Worm (Caenorhabditis elegans) whole organism, L1 larva: ENCODE measurements around the gene K02D10.8.

Source experiments
- F16B12.6 ChIP-seq: fragments of 150-350 bp; optimal IDR thresholded peaks from 2 replicates; lab custom pipeline; 2014; ENCODE audit warnings: missing biosample characterization, missing genetic modification characterization
- aly-2 ChIP-seq: fragments of 150-350 bp; optimal IDR thresholded peaks from 2 replicates; lab custom pipeline; 2014; ENCODE audit warnings: missing biosample characterization, missing genetic modification characterization
- elt-3 ChIP-seq, 6 experiments: fragments of 150-350 bp in 1 of 6; sonication (generic microtip); optimal IDR thresholded peaks; 2 replicates each; lab custom pipeline; 2017 to 2018; ENCODE audit warnings: missing biosample characterization in 6 of 6, missing genetic modification characterization in 6 of 6, inconsistent platforms in 1 of 6
- fkh-10 ChIP-seq: sonication (generic microtip); optimal IDR thresholded peaks from 2 replicates; lab custom pipeline; 2017; ENCODE audit warnings: missing biosample characterization, missing genetic modification reagents, missing genetic modification characterization
- nhr-11 ChIP-seq: fragments of 150-350 bp; optimal IDR thresholded peaks from 2 replicates; lab custom pipeline; 2014; ENCODE audit warnings: missing biosample characterization, missing genetic modification characterization
- sptf-1 ChIP-seq: fragments of 150-350 bp; optimal IDR thresholded peaks from 2 replicates; lab custom pipeline; 2014; ENCODE audit warnings: missing biosample characterization, missing genetic modification characterization

DNA sequence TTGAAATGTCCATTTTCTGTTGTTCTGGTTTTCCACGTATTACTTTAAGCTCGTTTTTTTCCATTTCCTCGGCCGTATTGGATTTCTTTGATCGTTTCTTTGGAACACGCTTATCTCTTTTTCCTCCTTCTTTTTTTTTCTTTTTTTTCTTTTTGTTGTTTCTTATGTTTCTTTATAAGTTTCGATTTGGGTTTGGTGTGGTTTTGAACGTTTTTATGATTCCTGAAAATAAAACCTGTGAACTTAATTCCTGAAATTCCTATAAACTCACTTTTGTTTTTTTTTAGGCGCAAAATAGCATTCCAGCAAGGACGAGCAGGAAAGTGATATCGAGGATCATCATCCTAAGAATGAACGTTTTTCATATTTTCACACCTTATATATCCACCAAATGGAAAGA is 15.0 kb upstream of the K02D10.8 start, which contains the start of gene K02D10.2:
- TF ChIP-seq aly-2 (tag; lab: Kevin White, UChicago) = no peak
- no peak for TF ChIP-seq fkh-10 (GFP tag; lab: Kevin White, UChicago)
- no peak for TF ChIP-seq nhr-11 (tag; lab: Kevin White, UChicago)
- no peak for TF ChIP-seq sptf-1
- no peak for TF ChIP-seq F16B12.6 (tag; lab: Kevin White, UChicago)
- no peak for TF ChIP-seq elt-3 (tag; optimal IDR thresholded peaks at IDR 0.05; lab: Kevin White, UChicago)
